Fruit fly (Drosophila melanogaster) whole organism, pupa: ENCODE data around the gene Hr39.

Experiments
- CG12605 ChIP-seq: fragments of 200-800 bp; sonication (Bioruptor generic); IDR thresholded peaks from 2 replicates; pipeline ENCODE4 v1.3.6; 2022; ENCODE audit warnings: missing biosample characterization, missing genetic modification characterization
- CG13204 ChIP-seq: fragments of 200-800 bp; sonication (Bioruptor generic); optimal IDR thresholded peaks from 2 replicates; lab custom pipeline; 2018; ENCODE audit warnings: missing biosample characterization, mild to moderate bottlenecking, missing genetic modification characterization, moderate library complexity
- CG14655 ChIP-seq: fragments of 200-800 bp; sonication (Bioruptor generic); optimal IDR thresholded peaks from 3 replicates; lab custom pipeline; 2017; ENCODE audit warnings: mild to moderate bottlenecking, missing biosample characterization, missing genetic modification reagents, missing genetic modification characterization
- CG15710 ChIP-seq: fragments of 200-800 bp; sonication (Bioruptor generic); optimal IDR thresholded peaks from 2 replicates; lab custom pipeline; 2018; ENCODE audit warnings: missing biosample characterization, mild to moderate bottlenecking, missing genetic modification characterization, moderate library complexity
- CG17806 ChIP-seq: fragments of 200-800 bp; sonication (Bioruptor generic); optimal IDR thresholded peaks from 2 replicates; lab custom pipeline; 2018; ENCODE audit warnings: missing biosample characterization, mild to moderate bottlenecking, missing genetic modification characterization, moderate library complexity
- Pif1A ChIP-seq: fragments of 200-800 bp; sonication (Bioruptor generic); optimal IDR thresholded peaks from 3 replicates; lab custom pipeline; 2016; ENCODE audit warnings: missing biosample characterization, missing genetic modification characterization
- Snoo ChIP-seq: fragments of 200-800 bp; sonication (Bioruptor generic); optimal IDR thresholded peaks from 3 replicates; lab custom pipeline; 2017; ENCODE audit warnings: missing biosample characterization, mild to moderate bottlenecking, missing genetic modification characterization, inconsistent platforms

dm6 chr2L:21235463-21235862 is 1.6 kb upstream of the Hr39 start:
- no peak for TF ChIP-seq CG13204 (GFP tag; lab: Kevin White, UChicago)
- no peak for TF ChIP-seq Snoo (tag; lab: Kevin White, UChicago)
- no peak for TF ChIP-seq Pif1A (GFP tag; lab: Kevin White, UChicago)
- no peak for TF ChIP-seq CG12605 (GFP tag; lab: Robert Waterston, UW)
- TF ChIP-seq CG14655 (GFP tag; lab: Kevin White, UChicago): no peak
- no peak for TF ChIP-seq CG17806 (tag; lab: Kevin White, UChicago)
- no peak for TF ChIP-seq CG15710 (tag; lab: Kevin White, UChicago)
